Worm (Caenorhabditis elegans): ENCODE results near the gene F02A9.7.

ce11 chrIII:9052371-9052978 lies 23.0 kb downstream of the F02A9.7 start:
- TF ChIP-seq jun-1 (tag; optimal IDR thresholded peaks at IDR 0.05), result no peak
- no peak for TF ChIP-seq snpc-4 (tag; optimal IDR thresholded peaks at IDR 0.05)
- no peak for TF ChIP-seq egl-27 (tag; optimal IDR thresholded peaks at IDR 0.05)
- TF ChIP-seq nhr-42 (GFP tag; IDR thresholded peaks at IDR 0.05), result no peak
- TF ChIP-seq aha-1 (tag), result peak; percentile 99
- no peak for TF ChIP-seq nhr-6 (tag; optimal IDR thresholded peaks at IDR 0.05)
